Fruit fly (Drosophila melanogaster): ENCODE data around the gene CG3527.

The CG3527 gene

dm6 chrX:4529909-4530308 is 21.9 kb upstream of the CG3527 start, which contains the start of gene CG3556 (continued):
- TF ChIP-seq CG32772 (GFP tag; IDR thresholded peaks at IDR 0.05) = peak; percentile 47; the same call in 1 of the 2 replicates
- no peak for TF ChIP-seq gsb (GFP tag; IDR thresholded peaks at IDR 0.05)
- no peak for TF ChIP-seq CG3726 (GFP tag; IDR thresholded peaks at IDR 0.05)
- TF ChIP-seq CG11723 (GFP tag; optimal IDR thresholded peaks at IDR 0.05) = no peak
- TF ChIP-seq CG13424 (tag; optimal IDR thresholded peaks at IDR 0.05) = peak; percentile 47
- TF ChIP-seq CG9797 (GFP tag; optimal IDR thresholded peaks at IDR 0.05) = peak; percentile 48
- no peak for TF ChIP-seq en (GFP tag; optimal IDR thresholded peaks at IDR 0.05)
- no peak for TF ChIP-seq br (optimal IDR thresholded peaks at IDR 0.05)
- TF ChIP-seq CG6854 (GFP tag; optimal IDR thresholded peaks at IDR 0.05) = no peak
- peak; percentile 22 for TF ChIP-seq CG10979 (tag; optimal IDR thresholded peaks at IDR 0.05)
- TF ChIP-seq CG11456 (GFP tag; IDR thresholded peaks at IDR 0.05) = peak; percentile 85; the same call in 2 of the 3 replicates
- TF ChIP-seq MESR4 (GFP tag; optimal IDR thresholded peaks at IDR 0.05) = no peak
- TF ChIP-seq mam (GFP tag; optimal IDR thresholded peaks at IDR 0.05) = peak; percentile 16
- no peak for TF ChIP-seq CG2678 (tag; optimal IDR thresholded peaks at IDR 0.05)
- TF ChIP-seq dmrt11E (tag; optimal IDR thresholded peaks at IDR 0.05) = peak; percentile 23
- no peak for TF ChIP-seq CG17912 (GFP tag; optimal IDR thresholded peaks at IDR 0.05)
- no peak for TF ChIP-seq ERR (GFP tag; optimal IDR thresholded peaks at IDR 0.05)
- peak; percentile 78 for TF ChIP-seq CG15514 (GFP tag; optimal IDR thresholded peaks at IDR 0.05)
- TF ChIP-seq CG31388 (GFP tag; optimal IDR thresholded peaks at IDR 0.05) = no peak
- no peak for TF ChIP-seq CG11093 (GFP tag; IDR thresholded peaks at IDR 0.05)
- TF ChIP-seq tx (GFP tag; optimal IDR thresholded peaks at IDR 0.05) = no peak
- TF ChIP-seq CG6689 (GFP tag; IDR thresholded peaks at IDR 0.05) = no peak
- TF ChIP-seq CG7357 (GFP tag; IDR thresholded peaks at IDR 0.05) = no peak
- TF ChIP-seq jigr1 (GFP tag; IDR thresholded peaks at IDR 0.05) = no peak
- no peak for TF ChIP-seq dmrt99B (tag; optimal IDR thresholded peaks at IDR 0.05)
- TF ChIP-seq Camta (GFP tag; optimal IDR thresholded peaks at IDR 0.05) = no peak
- TF ChIP-seq sc (optimal IDR thresholded peaks at IDR 0.05) = no peak
- no peak for TF ChIP-seq sc (GFP tag; optimal IDR thresholded peaks at IDR 0.05)
- TF ChIP-seq CG4424 (GFP tag; optimal IDR thresholded peaks at IDR 0.05) = peak; percentile 34
- TF ChIP-seq dati (GFP tag; IDR thresholded peaks at IDR 0.05) = no peak
- TF ChIP-seq otp (GFP tag; IDR thresholded peaks at IDR 0.05) = peak; percentile 58; the same call in 1 of the 3 replicates
- TF ChIP-seq zfh2 (GFP tag; optimal IDR thresholded peaks at IDR 0.05) = peak; percentile 13
- peak; percentile 26 for TF ChIP-seq sens (GFP tag)
- no peak for TF ChIP-seq wek (GFP tag; optimal IDR thresholded peaks at IDR 0.05)
- peak; percentile 19 for TF ChIP-seq CG17186 (GFP tag; optimal IDR thresholded peaks at IDR 0.05)
- TF ChIP-seq ac (GFP tag; optimal IDR thresholded peaks at IDR 0.05) = no peak
- TF ChIP-seq cg (GFP tag; optimal IDR thresholded peaks at IDR 0.05) = no peak
- TF ChIP-seq maf-S (GFP tag; optimal IDR thresholded peaks at IDR 0.05) = no peak
- TF ChIP-seq CG2889 (GFP tag; IDR thresholded peaks at IDR 0.05) = no peak
- TF ChIP-seq CkIIα-i1 (GFP tag; IDR thresholded peaks at IDR 0.05) = no peak
- TF ChIP-seq Sry-δ (GFP tag; optimal IDR thresholded peaks at IDR 0.05) = peak; percentile 70
- TF ChIP-seq h (optimal IDR thresholded peaks at IDR 0.05) = peak; percentile 4
- peak; percentile 78 for TF ChIP-seq vvl (GFP tag; IDR thresholded peaks at IDR 0.05)
- TF ChIP-seq tgo (GFP tag; IDR thresholded peaks at IDR 0.05) = peak; percentile 38; the same call in 1 of the 3 replicates
- TF ChIP-seq CG30431 (GFP tag; optimal IDR thresholded peaks at IDR 0.05) = no peak
- TF ChIP-seq CG7745 (tag; optimal IDR thresholded peaks at IDR 0.05) = no peak
- no peak for TF ChIP-seq dimm (GFP tag; IDR thresholded peaks at IDR 0.05)
- peak; percentile 23 for TF ChIP-seq fu2 (GFP tag; optimal IDR thresholded peaks at IDR 0.05)
- TF ChIP-seq E2f1 (GFP tag; IDR thresholded peaks at IDR 0.05) = peak; percentile 29; the same call in 1 of the 2 replicates
- 0 out of 2 replicates have a peak, but pooled peaks have one; percentile 33 for TF ChIP-seq CG5953 (GFP tag; IDR thresholded peaks at IDR 0.05)
- TF ChIP-seq CG16863 (GFP tag; optimal IDR thresholded peaks at IDR 0.05) = peak; percentile 33
- TF ChIP-seq D19B (GFP tag; optimal IDR thresholded peaks at IDR 0.05) = no peak
- TF ChIP-seq sna (GFP tag; IDR thresholded peaks at IDR 0.05; ENCODE audit: partially characterized antibody) = peak; percentile 32; the same call in 1 of the 2 replicates
